Worm (Caenorhabditis elegans) whole organism, L1 larva: ENCODE data around the gene F13E9.15.
A peak's percentile ranks its signal among the peaks of the same experiment; 100 is the strongest.

ENCODE experiments used
- C04F5.9 ChIP-seq: sonication (generic microtip); optimal IDR thresholded peaks from 2 replicates; lab custom pipeline; 2016; ENCODE audit warnings: missing genetic modification characterization, missing compliant biosample characterization
- F16B12.6 ChIP-seq: fragments of 150-350 bp; optimal IDR thresholded peaks from 2 replicates; lab custom pipeline; 2014; ENCODE audit warnings: missing biosample characterization, missing genetic modification characterization
- aha-1 ChIP-seq: fragments of 150-350 bp; optimal IDR thresholded peaks from 2 replicates; lab custom pipeline; 2014; ENCODE audit warnings: missing biosample characterization, missing genetic modification characterization
- ama-1 ChIP-seq: fragments of 150-350 bp; optimal IDR thresholded peaks from 2 replicates; lab custom pipeline; 2014
- blmp-1 ChIP-seq: fragments of 150-350 bp; optimal IDR thresholded peaks from 2 replicates; lab custom pipeline; 2014; ENCODE audit warnings: missing biosample characterization, missing genetic modification characterization
- ceh-8 ChIP-seq: fragments of 200-800 bp; sonication (Bioruptor generic); optimal IDR thresholded peaks from 2 replicates; lab custom pipeline; 2018; ENCODE audit warnings: mild to moderate bottlenecking, missing genetic modification characterization, moderate library complexity, missing compliant biosample characterization
- ceh-90 ChIP-seq: sonication (generic microtip); optimal IDR thresholded peaks from 2 replicates; lab custom pipeline; 2016; ENCODE audit warnings: missing genetic modification characterization, missing compliant biosample characterization
- dpl-1 ChIP-seq, 3 experiments: fragments of 150-350 bp in 2 of 3; sonication (generic microtip) in 1 of 3; optimal IDR thresholded peaks; 2 replicates each; lab custom pipeline; 2014 to 2017; ENCODE audit warnings: missing biosample characterization in 3 of 3, missing genetic modification characterization in 3 of 3, missing genetic modification reagents in 3 of 3
- dsc-1 ChIP-seq: sonication (generic microtip); optimal IDR thresholded peaks from 2 replicates; lab custom pipeline; 2016; ENCODE audit warnings: mild to moderate bottlenecking, missing genetic modification characterization, missing compliant biosample characterization
- efl-1 ChIP-seq, 4 experiments: fragments of 150-350 bp; optimal IDR thresholded peaks in 3 of 4; peaks in 1 of 4; 1 replicate in 1 of 4; 2 replicates in 3 of 4; lab custom pipeline; 2014; ENCODE audit warnings: missing biosample characterization in 2 of 4, missing genetic modification characterization in 2 of 4, missing genetic modification reagents in 2 of 4
- egl-13 ChIP-seq: sonication (generic microtip); optimal IDR thresholded peaks from 2 replicates; lab custom pipeline; 2016; ENCODE audit warnings: missing genotype, missing genetic modification reagents, missing genetic modification characterization, missing compliant biosample characterization
- ets-5 ChIP-seq: fragments of 200-800 bp; sonication (Bioruptor generic); IDR thresholded peaks from 2 replicates; pipeline ENCODE4 v1.3.6; 2022; ENCODE audit warnings: missing genetic modification characterization, missing compliant biosample characterization
- fkh-10 ChIP-seq: sonication (generic microtip); optimal IDR thresholded peaks from 2 replicates; lab custom pipeline; 2017; ENCODE audit warnings: missing biosample characterization, missing genetic modification reagents, missing genetic modification characterization
- fkh-4 ChIP-seq: sonication (generic microtip); optimal IDR thresholded peaks from 2 replicates; lab custom pipeline; 2016; ENCODE audit warnings: missing compliant biosample characterization, missing genetic modification characterization, borderline replicate concordance
- fkh-8 ChIP-seq: sonication (generic microtip); optimal IDR thresholded peaks from 2 replicates; lab custom pipeline; 2016; ENCODE audit warnings: mild to moderate bottlenecking, missing genetic modification characterization, missing compliant biosample characterization
- fos-1 ChIP-seq: fragments of 150-350 bp; optimal IDR thresholded peaks from 2 replicates; lab custom pipeline; 2014; ENCODE audit warnings: missing biosample characterization, missing genetic modification characterization
- grh-1 ChIP-seq: fragments of 200-800 bp; sonication (Bioruptor generic); IDR thresholded peaks from 2 replicates; pipeline ENCODE4 v1.3.6; 2022; ENCODE audit warnings: missing genetic modification reagents, missing genetic modification characterization, missing compliant biosample characterization
- hlh-4 ChIP-seq: sonication (generic microtip); optimal IDR thresholded peaks from 2 replicates; lab custom pipeline; 2016; ENCODE audit warnings: mild to moderate bottlenecking, missing genetic modification characterization, missing compliant biosample characterization
- hpl-2 ChIP-seq: fragments of 150-350 bp; optimal IDR thresholded peaks from 2 replicates; lab custom pipeline; 2014; ENCODE audit warnings: missing biosample characterization, missing genetic modification reagents, missing genetic modification characterization
- jun-1 ChIP-seq: fragments of 150-350 bp; optimal IDR thresholded peaks from 2 replicates; lab custom pipeline; 2014; ENCODE audit warnings: missing biosample characterization, missing genetic modification reagents, missing genetic modification characterization
- lin-35 ChIP-seq, 2 experiments: fragments of 150-350 bp; optimal IDR thresholded peaks; 2 replicates each; lab custom pipeline; 2014; ENCODE audit warnings: missing biosample characterization in 2 of 2, missing genetic modification characterization in 2 of 2, missing genetic modification reagents in 2 of 2
- lin-39 ChIP-seq: fragments of 150-350 bp; optimal IDR thresholded peaks from 2 replicates; lab custom pipeline; 2014; ENCODE audit warnings: missing biosample characterization, missing genetic modification reagents, missing genetic modification characterization
- mab-9 ChIP-seq: fragments of 200-800 bp; sonication (Bioruptor generic); IDR thresholded peaks from 2 replicates; pipeline ENCODE4 v1.3.6; 2022; ENCODE audit warnings: missing genetic modification reagents, missing genetic modification characterization, missing compliant biosample characterization
- mdl-1 ChIP-seq, 2 experiments: fragments of 150-350 bp; optimal IDR thresholded peaks; 2 replicates each; lab custom pipeline; 2014 to 2017; ENCODE audit warnings: missing biosample characterization in 2 of 2, missing genetic modification characterization in 2 of 2, inconsistent platforms in 1 of 2
- mef-2 ChIP-seq: fragments of 150-350 bp; optimal IDR thresholded peaks from 2 replicates; lab custom pipeline; 2014; ENCODE audit warnings: missing biosample characterization, missing genetic modification characterization
- mep-1 ChIP-seq: fragments of 150-350 bp; optimal IDR thresholded peaks from 2 replicates; lab custom pipeline; 2014; ENCODE audit warnings: missing biosample characterization, missing genetic modification characterization
- nhr-20 ChIP-seq: sonication (generic microtip); optimal IDR thresholded peaks from 2 replicates; lab custom pipeline; 2016; ENCODE audit warnings: mild to moderate bottlenecking, missing genetic modification characterization, missing compliant biosample characterization
- nhr-237 ChIP-seq: fragments of 150-350 bp; optimal IDR thresholded peaks from 2 replicates; lab custom pipeline; 2014; ENCODE audit warnings: missing biosample characterization, missing genetic modification characterization
- nhr-28 ChIP-seq: fragments of 150-350 bp; optimal IDR thresholded peaks from 2 replicates; lab custom pipeline; 2014; ENCODE audit warnings: missing biosample characterization, missing genetic modification characterization
- nhr-47 ChIP-seq: sonication (generic microtip); optimal IDR thresholded peaks from 2 replicates; lab custom pipeline; 2016; ENCODE audit warnings: mild to moderate bottlenecking, missing genetic modification characterization, moderate library complexity, missing compliant biosample characterization
- nhr-71 ChIP-seq: sonication (generic microtip); optimal IDR thresholded peaks from 2 replicates; lab custom pipeline; 2016; ENCODE audit warnings: mild to moderate bottlenecking, missing genetic modification characterization, moderate library complexity, missing compliant biosample characterization
- nhr-76 ChIP-seq: sonication (generic microtip); optimal IDR thresholded peaks from 2 replicates; lab custom pipeline; 2017; ENCODE audit warnings: missing biosample characterization, missing genetic modification characterization
- nhr-77 ChIP-seq: fragments of 150-350 bp; optimal IDR thresholded peaks from 2 replicates; lab custom pipeline; 2014; ENCODE audit warnings: missing biosample characterization, missing genetic modification characterization
- pag-3 ChIP-seq: sonication (generic microtip); optimal IDR thresholded peaks from 2 replicates; lab custom pipeline; 2017; ENCODE audit warnings: missing genetic modification characterization, mild to moderate bottlenecking, missing compliant biosample characterization, antibody characterized with exemption, borderline replicate concordance; ENCODE audit not compliant: insufficient read depth
- pqm-1 ChIP-seq: sonication (generic microtip); optimal IDR thresholded peaks from 3 replicates; lab custom pipeline; 2017; ENCODE audit warnings: missing biosample characterization, missing genetic modification characterization
- skn-1 ChIP-seq: fragments of 150-350 bp; optimal IDR thresholded peaks from 2 replicates; lab custom pipeline; 2014; ENCODE audit warnings: missing biosample characterization, missing genetic modification characterization
- snu-23 ChIP-seq: sonication (generic microtip); optimal IDR thresholded peaks from 2 replicates; lab custom pipeline; 2016; ENCODE audit warnings: missing genetic modification characterization, missing compliant biosample characterization
- sptf-1 ChIP-seq: fragments of 150-350 bp; optimal IDR thresholded peaks from 2 replicates; lab custom pipeline; 2014; ENCODE audit warnings: missing biosample characterization, missing genetic modification characterization
- sup-37 ChIP-seq: fragments of 200-800 bp; sonication (Bioruptor generic); optimal IDR thresholded peaks from 2 replicates; lab custom pipeline; 2018; ENCODE audit warnings: mild to moderate bottlenecking, missing genetic modification characterization, missing compliant biosample characterization
- swsn-7 ChIP-seq: sonication (generic microtip); optimal IDR thresholded peaks from 2 replicates; lab custom pipeline; 2016; ENCODE audit warnings: missing genetic modification characterization, missing compliant biosample characterization
- tbx-2 ChIP-seq: sonication (generic microtip); optimal IDR thresholded peaks from 2 replicates; lab custom pipeline; 2016; ENCODE audit warnings: missing genetic modification characterization, missing compliant biosample characterization
- unc-130 ChIP-seq: fragments of 150-350 bp; optimal IDR thresholded peaks from 2 replicates; lab custom pipeline; 2017; ENCODE audit warnings: missing biosample characterization, missing genetic modification characterization, inconsistent platforms
- unc-30 ChIP-seq: sonication (generic microtip); optimal IDR thresholded peaks from 2 replicates; lab custom pipeline; 2017; ENCODE audit warnings: missing biosample characterization, missing genetic modification characterization
- unc-62 ChIP-seq: fragments of 150-350 bp; optimal IDR thresholded peaks from 2 replicates; lab custom pipeline; 2014; ENCODE audit warnings: missing biosample characterization, missing genetic modification reagents, missing genetic modification characterization
- unc-98 ChIP-seq: fragments of 200-800 bp; sonication (Bioruptor generic); IDR thresholded peaks from 2 replicates; pipeline ENCODE4 v1.3.6; 2022; ENCODE audit warnings: missing genetic modification characterization, missing compliant biosample characterization
- vab-15 ChIP-seq: sonication (generic microtip); optimal IDR thresholded peaks from 2 replicates; lab custom pipeline; 2017; ENCODE audit warnings: missing genotype, mild to moderate bottlenecking, missing genetic modification characterization, missing compliant biosample characterization
- xbp-1 ChIP-seq: sonication (generic microtip); optimal IDR thresholded peaks from 2 replicates; lab custom pipeline; 2016; ENCODE audit warnings: missing genetic modification characterization, missing compliant biosample characterization
- zag-1 ChIP-seq: fragments of 150-350 bp; optimal IDR thresholded peaks from 2 replicates; lab custom pipeline; 2014; ENCODE audit warnings: missing biosample characterization, missing genetic modification characterization

The F13E9.15 gene

DNA sequence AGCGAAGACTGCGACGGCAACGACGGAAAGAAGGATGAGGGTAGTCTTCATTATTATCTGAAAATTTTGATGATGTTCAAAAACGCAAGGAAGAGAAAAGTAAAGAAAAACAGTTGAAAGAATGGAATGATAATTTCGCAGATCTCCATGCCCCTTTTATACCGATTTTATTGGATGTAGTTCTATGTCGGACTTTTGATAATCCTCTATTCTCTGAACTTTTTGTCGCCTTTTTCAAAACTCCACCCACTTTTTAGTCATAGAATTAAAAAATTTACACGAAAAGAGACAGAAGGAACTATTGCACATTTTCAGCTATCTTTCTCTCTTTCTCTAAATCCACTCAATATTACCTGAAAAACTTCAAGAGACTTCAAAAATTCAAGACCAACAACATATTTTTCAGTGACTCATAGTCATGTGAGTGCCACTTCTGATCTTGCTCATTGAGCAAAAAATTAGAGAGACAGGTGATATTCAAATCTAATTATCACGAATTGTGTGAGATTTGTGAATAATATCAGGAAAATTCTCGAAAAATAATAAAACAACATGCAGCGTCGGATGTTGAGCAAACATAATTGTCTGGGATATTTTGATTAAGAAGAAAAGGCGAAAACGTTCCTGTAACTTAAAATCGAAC is at the start of gene F13E9.15:
TSS of gene F13E9.15 (minus strand) at position 51 of the 643 bp plus-strand sequence.
- TF ChIP-seq fkh-8 (peak; percentile 89), nhr-20 (tag; lab: Kevin White, UChicago) (peak; percentile 2), nhr-47 (tag; lab: Kevin White, UChicago) (peak; percentile 63), grh-1 (GFP tag; lab: Robert Waterston, UW) (no peak), nhr-76 (tag; lab: Kevin White, UChicago) (no peak), mep-1 (tag; lab: Kevin White, UChicago) (no peak), fkh-10 (GFP tag; lab: Kevin White, UChicago) (peak; percentile 17), ceh-8 (GFP tag; lab: Kevin White, UChicago) (peak; percentile 70), unc-98 (GFP tag; lab: Robert Waterston, UW) (no peak), pqm-1 (tag; lab: Kevin White, UChicago) (no peak), fos-1 (tag; lab: Kevin White, UChicago) (peak; percentile 10), ceh-90 (tag; lab: Kevin White, UChicago) (peak; percentile 36), hlh-4 (peak; percentile 96), nhr-237 (no peak), nhr-71 (peak; percentile 71)
- TF ChIP-seq, all 84 proteins: peak for 9

DNA sequence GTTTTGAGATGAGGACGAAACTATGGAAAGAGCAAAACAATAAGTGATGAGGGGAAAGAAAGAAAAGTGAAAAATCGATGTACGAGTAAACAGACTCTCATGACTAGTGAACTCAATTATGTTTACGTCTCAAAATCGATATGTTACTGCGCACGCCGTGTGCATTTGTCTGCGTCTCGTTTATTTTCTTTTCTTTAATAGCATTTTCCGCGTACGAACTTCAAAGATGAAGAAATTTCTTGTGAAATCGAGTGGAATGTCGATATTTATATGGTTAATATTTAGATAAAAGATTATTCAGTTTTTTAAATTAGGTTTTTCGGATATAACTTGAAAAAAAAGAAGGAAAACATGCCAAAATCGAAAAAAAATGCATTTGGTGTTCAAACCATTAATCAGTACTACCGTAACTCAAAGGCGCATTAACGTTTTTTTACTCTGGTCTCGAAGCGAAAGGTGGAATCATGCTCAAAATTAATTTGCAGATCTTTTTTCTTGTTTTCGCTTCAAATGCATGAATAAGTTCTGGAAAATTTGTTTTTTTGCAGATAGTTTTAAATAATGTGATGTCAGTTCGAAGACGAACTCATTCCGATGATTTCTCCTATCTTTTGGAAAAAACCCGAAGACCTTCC is 47.4 kb upstream of the F13E9.15 start, which contains the start of gene fic-1:
TSS of gene fic-1 (plus strand) at position 549 of the 635 bp plus-strand sequence.
- no peak for TF ChIP-seq nhr-77 (tag; lab: Kevin White, UChicago)
- TF ChIP-seq unc-130 (tag; lab: Kevin White, UChicago), result no peak
- no peak for TF ChIP-seq hpl-2
- TF ChIP-seq nhr-28, result no peak
- TF ChIP-seq jun-1 (tag; lab: Kevin White, UChicago), result peak; percentile 16
- TF ChIP-seq blmp-1 (tag; lab: Kevin White, UChicago), result no peak
- no peak for TF ChIP-seq mab-9 (GFP tag; lab: Robert Waterston, UW)
- peak; percentile 35 for TF ChIP-seq nhr-20 (tag; lab: Kevin White, UChicago)
- TF ChIP-seq pqm-1 (tag; lab: Kevin White, UChicago), result no peak
- peak; percentile 51 to 61 for TF ChIP-seq lin-35 (GFP tag; optimal IDR thresholded peaks at IDR 0.05; lab: Kevin White, UChicago)
- TF ChIP-seq zag-1 (tag; lab: Kevin White, UChicago), result no peak
- TF ChIP-seq skn-1 (tag; lab: Kevin White, UChicago), result peak; percentile 71
- TF ChIP-seq efl-1 (optimal IDR thresholded peaks at IDR 0.05; lab: Kevin White, UChicago), result peak; percentile 42 to 57
- TF ChIP-seq efl-1 (GFP tag; optimal IDR thresholded peaks at IDR 0.05 in 1 of 2; lab: Kevin White, UChicago), result peak; percentile 19 to 52
- no peak for TF ChIP-seq ceh-8 (GFP tag; lab: Kevin White, UChicago)
- no peak for TF ChIP-seq fkh-4 (tag; lab: Kevin White, UChicago)
- peak; percentile 64 for TF ChIP-seq snu-23
- no peak for TF ChIP-seq mef-2 (tag; lab: Kevin White, UChicago)
- TF ChIP-seq swsn-7 (tag; lab: Kevin White, UChicago), result peak; percentile 65
- TF ChIP-seq vab-15 (tag; lab: Kevin White, UChicago), result no peak
- TF ChIP-seq pag-3, result no peak
- no peak for TF ChIP-seq grh-1 (GFP tag; lab: Robert Waterston, UW)
- TF ChIP-seq ama-1 (lab: Kevin White, UChicago), result no peak
- TF ChIP-seq lin-39 (tag; lab: Kevin White, UChicago), result no peak
- no peak for TF ChIP-seq hlh-4
- TF ChIP-seq C04F5.9 (tag; lab: Kevin White, UChicago), result no peak
- TF ChIP-seq xbp-1 (tag; lab: Kevin White, UChicago), result peak; percentile 46
- TF ChIP-seq dsc-1 (tag; lab: Kevin White, UChicago), result peak; percentile 52
- no peak for TF ChIP-seq unc-30 (tag; lab: Kevin White, UChicago)
- peak in 1 of 3 experiments; percentile 49 for TF ChIP-seq dpl-1 (GFP tag; optimal IDR thresholded peaks at IDR 0.05; lab: Kevin White, UChicago)
- no peak for TF ChIP-seq ets-5 (GFP tag; lab: Robert Waterston, UW)
- no peak for TF ChIP-seq unc-62 (GFP tag; lab: Kevin White, UChicago)
- TF ChIP-seq fkh-8, result peak; percentile 84
- TF ChIP-seq mdl-1 (tag; optimal IDR thresholded peaks at IDR 0.05; lab: Kevin White, UChicago), result peak in 1 of 2 experiments; percentile 73
- no peak for TF ChIP-seq sptf-1 (tag; lab: Kevin White, UChicago)
- TF ChIP-seq fos-1 (tag; lab: Kevin White, UChicago), result no peak
- TF ChIP-seq F16B12.6 (tag; lab: Kevin White, UChicago), result no peak
- no peak for TF ChIP-seq unc-98 (GFP tag; lab: Robert Waterston, UW)
- TF ChIP-seq nhr-47 (tag; lab: Kevin White, UChicago), result peak; percentile 57
- peak; percentile 63 for TF ChIP-seq tbx-2
- TF ChIP-seq aha-1 (tag; lab: Kevin White, UChicago), result no peak
- no peak for TF ChIP-seq sup-37 (GFP tag; lab: Kevin White, UChicago)
- TF ChIP-seq egl-13, result peak; percentile 51
